Fruit fly (Drosophila melanogaster) whole organism, adult: ENCODE measurements around the gene CG11626.

Source experiments
- CG11617 ChIP-seq: fragments of 200-800 bp; sonication (Bioruptor generic); optimal IDR thresholded peaks from 2 replicates; lab custom pipeline; 2017; ENCODE audit warnings: mild to moderate bottlenecking, missing biosample characterization, missing genetic modification reagents, missing genetic modification characterization
- CG12768 ChIP-seq: fragments of 200-800 bp; sonication (Bioruptor generic); optimal IDR thresholded peaks from 2 replicates; lab custom pipeline; 2017; ENCODE audit warnings: missing biosample characterization, missing genetic modification characterization, mild to moderate bottlenecking, moderate library complexity, missing genetic modification reagents
- CG14711 ChIP-seq: fragments of 200-800 bp; sonication (Bioruptor generic); optimal IDR thresholded peaks from 2 replicates; lab custom pipeline; 2018; ENCODE audit warnings: missing biosample characterization, mild to moderate bottlenecking, missing genetic modification characterization, moderate library complexity
- CG1620 ChIP-seq: fragments of 200-800 bp; sonication (Bioruptor generic); optimal IDR thresholded peaks from 2 replicates; lab custom pipeline; 2016; ENCODE audit warnings: missing biosample characterization, missing genetic modification characterization
- CG33017 ChIP-seq: fragments of 200-800 bp; sonication (Bioruptor generic); optimal IDR thresholded peaks from 2 replicates; lab custom pipeline; 2018; ENCODE audit warnings: missing biosample characterization, mild to moderate bottlenecking, missing genetic modification characterization, moderate library complexity
- CG5204 ChIP-seq: fragments of 200-800 bp; sonication (Bioruptor generic); optimal IDR thresholded peaks from 2 replicates; lab custom pipeline; 2016; ENCODE audit warnings: missing biosample characterization, missing genetic modification characterization
- CG7045 ChIP-seq: fragments of 200-800 bp; sonication (Bioruptor generic); optimal IDR thresholded peaks from 2 replicates; lab custom pipeline; 2017; ENCODE audit warnings: missing biosample characterization, mild to moderate bottlenecking, missing genetic modification characterization
- CG7101 ChIP-seq: fragments of 200-800 bp; sonication (Bioruptor generic); optimal IDR thresholded peaks from 2 replicates; lab custom pipeline; 2018; ENCODE audit warnings: missing biosample characterization, mild to moderate bottlenecking, missing genetic modification characterization, moderate library complexity
- Clk ChIP-seq: fragments of 200-800 bp; sonication (Bioruptor generic); optimal IDR thresholded peaks from 2 replicates; lab custom pipeline; 2017; ENCODE audit warnings: missing biosample characterization, missing genetic modification characterization
- Crg-1 ChIP-seq: fragments of 200-800 bp; sonication (Bioruptor generic); optimal IDR thresholded peaks from 2 replicates; lab custom pipeline; 2016; ENCODE audit warnings: missing biosample characterization, missing genetic modification characterization
- Hr96 ChIP-seq: fragments of 200-800 bp; sonication (Bioruptor generic); optimal IDR thresholded peaks from 2 replicates; lab custom pipeline; 2016; ENCODE audit warnings: missing biosample characterization, missing genetic modification characterization
- Mnt ChIP-seq: fragments of 200-800 bp; sonication (Bioruptor generic); optimal IDR thresholded peaks from 2 replicates; lab custom pipeline; 2016; ENCODE audit warnings: missing biosample characterization, mild to moderate bottlenecking, missing genetic modification characterization
- bab1 ChIP-seq: fragments of 200-800 bp; sonication (Bioruptor generic); optimal IDR thresholded peaks from 3 replicates; lab custom pipeline; 2019; ENCODE audit warnings: missing biosample characterization, mild to moderate bottlenecking, missing genetic modification characterization, moderate library complexity
- cic ChIP-seq: fragments of 200-800 bp; sonication (Bioruptor generic); optimal IDR thresholded peaks from 2 replicates; lab custom pipeline; 2017; ENCODE audit warnings: missing biosample characterization, mild to moderate bottlenecking, missing genetic modification characterization, moderate library complexity
- cnc ChIP-seq, 2 experiments: fragments of >200 bp; optimal IDR thresholded peaks; 2 replicates each; lab custom pipeline; 2017
- kay ChIP-seq: fragments of 200-800 bp; sonication (Bioruptor generic); peaks from one replicate; lab custom pipeline; 2016; ENCODE audit warnings: missing biosample characterization, missing genetic modification characterization, borderline replicate concordance
- ovo ChIP-seq: fragments of 200-800 bp; sonication (Bioruptor generic); optimal IDR thresholded peaks from 2 replicates; lab custom pipeline; 2016; ENCODE audit warnings: missing biosample characterization, missing genetic modification characterization
- pad ChIP-seq: fragments of 200-800 bp; sonication (Bioruptor generic); optimal IDR thresholded peaks from 3 replicates; lab custom pipeline; 2017; ENCODE audit warnings: missing biosample characterization, missing genetic modification characterization, mild to moderate bottlenecking, moderate library complexity, missing genetic modification reagents
- tj ChIP-seq: fragments of 200-800 bp; sonication (Bioruptor generic); optimal IDR thresholded peaks from 3 replicates; lab custom pipeline; 2017; ENCODE audit warnings: missing biosample characterization, mild to moderate bottlenecking, missing genetic modification characterization, moderate library complexity
- toe ChIP-seq: fragments of 200-800 bp; sonication (Bioruptor generic); optimal IDR thresholded peaks from 2 replicates; lab custom pipeline; 2016; ENCODE audit warnings: missing biosample characterization, missing genetic modification characterization

CG11626 gene

DNA sequence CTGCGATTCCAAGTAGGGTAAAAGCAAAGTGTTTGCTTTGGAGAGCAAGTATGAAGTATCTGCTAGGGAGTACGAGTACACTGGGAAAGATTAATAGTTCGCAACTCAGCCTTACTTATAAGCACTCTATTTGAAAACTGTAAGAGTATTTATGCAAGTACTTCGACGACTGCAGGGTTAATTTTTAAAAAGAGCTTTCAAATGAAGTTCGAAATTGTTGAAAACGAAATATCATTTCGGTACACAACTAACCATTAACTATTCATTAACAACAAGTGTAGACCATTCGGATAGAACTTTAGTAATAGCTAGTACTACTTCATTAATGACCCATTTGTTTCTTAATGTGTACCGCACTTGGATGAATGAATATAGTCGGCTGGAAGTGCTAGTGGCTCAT, 25.4 kb upstream of the CG11626 start:
- TF ChIP-seq CG33017 (tag; lab: Kevin White, UChicago): no peak
- TF ChIP-seq cnc (optimal IDR thresholded peaks at IDR 0.05; lab: Kevin White, UChicago): no peak
- no peak for TF ChIP-seq Crg-1 (GFP tag; lab: Kevin White, UChicago)
- TF ChIP-seq CG7101 (tag; lab: Kevin White, UChicago): no peak
- no peak for TF ChIP-seq cic (GFP tag; lab: Kevin White, UChicago)
- TF ChIP-seq toe: no peak
- no peak for TF ChIP-seq ovo (GFP tag; lab: Kevin White, UChicago)

DNA sequence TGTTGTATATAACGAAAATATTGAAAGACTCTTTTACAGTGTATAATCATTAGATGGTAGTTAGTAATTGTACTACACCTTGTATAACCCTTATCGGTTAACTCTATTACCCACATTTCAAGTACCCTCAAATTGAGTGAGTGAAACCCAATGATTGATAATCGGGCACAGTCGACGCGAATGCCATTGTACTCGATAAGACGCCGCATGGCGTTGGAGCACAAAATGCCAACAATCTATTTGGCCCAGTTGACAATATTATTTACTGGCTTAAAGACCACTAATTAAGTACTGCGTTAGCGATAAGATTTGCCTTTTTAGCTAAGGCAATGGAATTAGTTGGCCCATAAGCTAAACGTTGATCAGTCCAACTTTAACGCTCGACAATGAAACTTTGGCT, 21.1 kb upstream of the CG11626 start, which contains the start of gene CG3734:
TSS of gene CG3734 (plus strand) at position 254 of the 400 bp plus-strand sequence.
- TF ChIP-seq CG7045 (GFP tag; lab: Kevin White, UChicago) (no peak), Hr96 (GFP tag; lab: Kevin White, UChicago) (no peak), cic (GFP tag; lab: Kevin White, UChicago) (peak; percentile 73), Mnt (peak; percentile 57), CG5204 (no peak), CG7101 (tag; lab: Kevin White, UChicago) (no peak), CG33017 (tag; lab: Kevin White, UChicago) (no peak), CG11617 (GFP tag; lab: Kevin White, UChicago) (no peak), kay (peak; percentile 78), cnc (optimal IDR thresholded peaks at IDR 0.05; lab: Kevin White, UChicago) (no peak), CG12768 (GFP tag; lab: Kevin White, UChicago) (no peak), Clk (no peak), bab1 (GFP tag; lab: Kevin White, UChicago) (no peak), ovo (GFP tag; lab: Kevin White, UChicago) (no peak), Crg-1 (GFP tag; lab: Kevin White, UChicago) (no peak), pad (GFP tag; lab: Kevin White, UChicago) (peak; percentile 1)

DNA sequence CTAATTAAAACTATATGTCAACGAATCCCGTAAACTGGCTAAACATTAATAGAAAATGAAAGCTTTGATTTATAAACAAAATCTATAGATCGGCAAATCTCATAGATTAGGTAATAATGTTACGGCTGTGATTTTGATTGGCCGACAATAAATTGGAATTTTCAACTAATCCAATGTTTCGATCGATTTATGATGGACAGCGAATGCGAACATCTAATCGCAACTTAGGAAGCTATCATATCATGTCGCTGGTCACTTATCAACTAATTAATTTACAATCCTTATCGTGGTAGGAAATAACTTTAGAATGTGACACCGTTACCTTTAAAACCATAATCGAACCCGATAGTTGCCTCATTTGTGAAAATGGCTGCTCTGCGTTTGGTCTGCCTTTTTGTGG, 18.8 kb upstream of the CG11626 start, which contains the start of gene CG18493:
TSS of gene CG18493 (plus strand) at position 352 of the 400 bp plus-strand sequence.
- TF ChIP-seq cic (GFP tag; lab: Kevin White, UChicago) (peak; percentile 10), CG14711 (tag; lab: Kevin White, UChicago) (no peak), toe (no peak), Hr96 (GFP tag; lab: Kevin White, UChicago) (no peak)

DNA sequence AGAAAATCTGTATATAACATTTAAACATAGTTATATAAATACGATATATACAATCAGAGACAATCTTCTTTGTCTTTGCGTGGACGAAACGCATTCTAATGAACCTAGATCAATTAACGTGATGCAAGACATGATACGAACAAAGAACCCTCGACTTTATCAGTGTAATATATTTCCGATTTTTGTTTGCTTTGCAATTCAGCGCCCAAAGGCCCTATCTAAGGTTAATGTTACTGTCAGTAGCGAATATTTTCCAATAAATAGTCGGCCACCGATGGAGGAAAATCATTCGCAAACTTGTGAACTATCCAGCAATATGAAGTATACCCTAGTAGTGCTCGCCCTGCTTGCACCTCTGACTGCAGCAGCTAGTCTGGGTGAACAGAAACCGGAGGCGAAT, 15.6 kb upstream of the CG11626 start, which contains the start of gene CG3739:
TSS of gene CG3739 (plus strand) at position 301 of the 400 bp plus-strand sequence.
- TF ChIP-seq ovo (GFP tag; lab: Kevin White, UChicago) (no peak), cic (GFP tag; lab: Kevin White, UChicago) (no peak)

DNA sequence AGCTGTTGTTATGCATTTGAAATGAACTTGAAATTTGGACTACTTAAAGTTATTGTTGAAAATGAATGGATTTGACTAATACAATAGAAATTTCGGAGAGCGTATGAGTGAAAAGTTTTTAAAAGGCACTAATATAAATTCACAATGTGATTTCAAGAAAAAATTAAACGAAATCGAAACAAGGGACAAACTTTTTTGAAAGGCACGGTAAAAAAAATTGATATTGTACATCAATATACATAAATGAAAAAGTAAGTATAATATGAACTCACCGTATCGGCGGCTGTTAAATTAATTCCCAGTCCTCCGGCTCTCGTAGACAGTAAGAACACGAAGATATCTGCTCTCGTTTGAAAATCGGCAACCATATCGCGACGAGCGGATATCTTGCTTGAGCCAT, 10.2 kb upstream of the CG11626 start, which contains the start of gene CG31244:
TSS of gene CG31244 (minus strand) at position 101 of the 400 bp plus-strand sequence.
- no peak for TF ChIP-seq pad (GFP tag; lab: Kevin White, UChicago)
- TF ChIP-seq CG11617 (GFP tag; lab: Kevin White, UChicago): no peak
- TF ChIP-seq cic (GFP tag; lab: Kevin White, UChicago): no peak
- TF ChIP-seq CG33017 (tag; lab: Kevin White, UChicago): no peak
- TF ChIP-seq Hr96 (GFP tag; lab: Kevin White, UChicago): no peak
- no peak for TF ChIP-seq Mnt
- no peak for TF ChIP-seq Crg-1 (GFP tag; lab: Kevin White, UChicago)
- no peak for TF ChIP-seq CG7045 (GFP tag; lab: Kevin White, UChicago)
- no peak for TF ChIP-seq kay
- no peak for TF ChIP-seq toe
- TF ChIP-seq CG12768 (GFP tag; lab: Kevin White, UChicago): no peak
- no peak for TF ChIP-seq ovo (GFP tag; lab: Kevin White, UChicago)
- no peak for TF ChIP-seq tj (GFP tag; lab: Kevin White, UChicago)
- no peak for TF ChIP-seq CG5204

DNA sequence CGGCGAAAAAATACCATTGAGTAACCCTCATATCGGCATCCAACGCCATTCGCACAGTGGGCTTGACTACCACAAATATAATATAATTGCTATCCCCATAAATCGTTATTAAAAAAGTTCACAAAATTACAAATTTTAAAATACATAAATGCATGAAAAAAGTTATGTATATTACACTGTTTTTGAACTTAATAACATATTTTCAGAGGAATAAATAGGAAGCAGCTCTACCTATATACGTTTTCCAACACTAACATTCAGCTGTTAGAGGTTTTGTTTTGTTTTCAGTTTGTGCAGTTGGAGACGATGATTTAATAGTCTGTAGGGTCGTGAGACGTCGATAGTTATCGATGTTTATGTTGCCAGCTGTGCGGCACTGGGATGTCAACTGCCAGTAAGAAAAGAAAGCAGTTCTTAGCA, 5.6 kb upstream of the CG11626 start, which contains the start of the genes Ino80 and Aptx:
TSS of gene Ino80 (minus strand) at position 58 of the 420 bp plus-strand sequence.
TSS of gene Aptx (plus strand) at position 360 of the 420 bp plus-strand sequence.
- TF ChIP-seq ovo (GFP tag; lab: Kevin White, UChicago): peak; percentile 75
- peak; percentile 91 for TF ChIP-seq CG12768 (GFP tag; lab: Kevin White, UChicago)
- peak; percentile 92 for TF ChIP-seq bab1 (GFP tag; lab: Kevin White, UChicago)
- TF ChIP-seq Crg-1 (GFP tag; lab: Kevin White, UChicago): peak; percentile 84
- TF ChIP-seq CG7101 (tag; lab: Kevin White, UChicago): peak; percentile 91
- peak; percentile 94 for TF ChIP-seq toe
- peak; percentile 87 for TF ChIP-seq CG33017 (tag; lab: Kevin White, UChicago)
- TF ChIP-seq kay: no peak
- peak; percentile 78 for TF ChIP-seq Mnt
- TF ChIP-seq CG5204: peak; percentile 93
- TF ChIP-seq pad (GFP tag; lab: Kevin White, UChicago): peak; percentile 71
- peak; percentile 85 for TF ChIP-seq Clk
- peak; percentile 94 for TF ChIP-seq CG7045 (GFP tag; lab: Kevin White, UChicago)
- TF ChIP-seq cnc (optimal IDR thresholded peaks at IDR 0.05; lab: Kevin White, UChicago): no peak
- TF ChIP-seq cic (GFP tag; lab: Kevin White, UChicago): peak; percentile 40
- peak; percentile 87 for TF ChIP-seq CG14711 (tag; lab: Kevin White, UChicago)
- peak; percentile 85 for TF ChIP-seq Hr96 (GFP tag; lab: Kevin White, UChicago)
- TF ChIP-seq tj (GFP tag; lab: Kevin White, UChicago): peak; percentile 68
- TF ChIP-seq CG1620 (GFP tag; lab: Kevin White, UChicago): peak; percentile 91
- TF ChIP-seq CG11617 (GFP tag; lab: Kevin White, UChicago): peak; percentile 88
